Fruit fly (Drosophila melanogaster): ENCODE data around the gene msd5.

Gene msd5

dm6 chr3L:1342133-1342580 lies 9.2 kb upstream of the msd5 start, which contains the start of gene indra (continued):
- TF ChIP-seq CG3847 (GFP tag; IDR thresholded peaks at IDR 0.05) (peak; percentile 48), CG16815 (GFP tag; optimal IDR thresholded peaks at IDR 0.05) (peak; percentile 9), CG7556 (GFP tag; optimal IDR thresholded peaks at IDR 0.05) (peak; percentile 23), CG17612 (GFP tag; IDR thresholded peaks at IDR 0.05) (no peak), CG2678 (tag; optimal IDR thresholded peaks at IDR 0.05) (no peak), CG1792 (GFP tag; optimal IDR thresholded peaks at IDR 0.05) (peak; percentile 62), CrebB (tag; optimal IDR thresholded peaks at IDR 0.05) (peak; percentile 10), sna (GFP tag; IDR thresholded peaks at IDR 0.05; ENCODE audit: partially characterized antibody) (no peak; the same call in 1 of the 2 replicates), fd96Cb (tag; optimal IDR thresholded peaks at IDR 0.05) (peak; percentile 38), Mad (GFP tag; optimal IDR thresholded peaks at IDR 0.05) (peak; percentile 58), pum (GFP tag; optimal IDR thresholded peaks at IDR 0.05) (peak; percentile 9), Ptx1 (GFP tag; IDR thresholded peaks at IDR 0.05) (peak; percentile 54), eyg (GFP tag; optimal IDR thresholded peaks at IDR 0.05) (peak; percentile 14), ranshi (GFP tag; IDR thresholded peaks at IDR 0.05) (peak; percentile 25; the same call in 1 of the 2 replicates), CG11723 (GFP tag; optimal IDR thresholded peaks at IDR 0.05) (no peak), Hsf (GFP tag; optimal IDR thresholded peaks at IDR 0.05) (peak; percentile 36), Ets65A (GFP tag) (peak; percentile 85), gce (GFP tag; IDR thresholded peaks at IDR 0.05) (no peak), nmo (GFP tag; optimal IDR thresholded peaks at IDR 0.05) (peak; percentile 74), CG10654 (GFP tag; optimal IDR thresholded peaks at IDR 0.05) (peak; percentile 48), Myb (GFP tag; optimal IDR thresholded peaks at IDR 0.05) (peak; percentile 71), CG15514 (GFP tag; optimal IDR thresholded peaks at IDR 0.05) (peak; percentile 71), CG2120 (GFP tag; optimal IDR thresholded peaks at IDR 0.05) (peak; percentile 83), chn (GFP tag; optimal IDR thresholded peaks at IDR 0.05) (peak; percentile 64), unpg (GFP tag; optimal IDR thresholded peaks at IDR 0.05) (peak; percentile 56), CG31365 (tag; optimal IDR thresholded peaks at IDR 0.05) (no peak), CG9437 (GFP tag; optimal IDR thresholded peaks at IDR 0.05) (peak; percentile 96), CG8290 (GFP tag; optimal IDR thresholded peaks at IDR 0.05) (peak; percentile 5), CG8290 (tag; optimal IDR thresholded peaks at IDR 0.05) (no peak), Dad (GFP tag; optimal IDR thresholded peaks at IDR 0.05) (peak; percentile 46), Dll (GFP tag; IDR thresholded peaks at IDR 0.05; ENCODE audit: partially characterized antibody) (peak; percentile 57; the same call in 2 of the 4 replicates), CG33213 (GFP tag; optimal IDR thresholded peaks at IDR 0.05) (peak; percentile 54), Stat92E (GFP tag; optimal IDR thresholded peaks at IDR 0.05) (no peak), Dref (GFP tag; IDR thresholded peaks at IDR 0.05) (peak; percentile 72), pb (GFP tag; optimal IDR thresholded peaks at IDR 0.05) (no peak), CG3163 (GFP tag; optimal IDR thresholded peaks at IDR 0.05) (peak; percentile 17), bab2 (GFP tag; optimal IDR thresholded peaks at IDR 0.05) (peak; percentile 75), CG9876 (GFP tag; optimal IDR thresholded peaks at IDR 0.05) (peak; percentile 52), CG3838 (GFP tag; optimal IDR thresholded peaks at IDR 0.05) (no peak), hb (GFP tag; IDR thresholded peaks at IDR 0.05; ENCODE audit: partially characterized antibody) (no peak), ci (GFP tag; IDR thresholded peaks at IDR 0.05) (0 out of 3 replicates have a peak, but pooled peaks have one; percentile 58), CG4328 (GFP tag; optimal IDR thresholded peaks at IDR 0.05) (peak; percentile 49), Usf (GFP tag; optimal IDR thresholded peaks at IDR 0.05) (peak; percentile 8), CG4424 (GFP tag; optimal IDR thresholded peaks at IDR 0.05) (peak; percentile 6), ewg (GFP tag; optimal IDR thresholded peaks at IDR 0.05) (peak; percentile 54), CG1647 (GFP tag; optimal IDR thresholded peaks at IDR 0.05) (peak; percentile 58), Dp (GFP tag; optimal IDR thresholded peaks at IDR 0.05) (peak; percentile 76), CG8944 (GFP tag; optimal IDR thresholded peaks at IDR 0.05) (peak; percentile 56), al (GFP tag; IDR thresholded peaks at IDR 0.05) (0 out of 2 replicates have a peak, but pooled peaks have one; percentile 26), Ets97D (GFP tag; optimal IDR thresholded peaks at IDR 0.05) (peak; percentile 75), CG7928 (GFP tag; optimal IDR thresholded peaks at IDR 0.05) (no peak)

Measured in whole organism, embryonic.